Fruit fly (Drosophila melanogaster) whole organism, wandering third instar larva: ENCODE measurements around the gene CG42526.

Source experiments
- Abd-B ChIP-seq: fragments of >200 bp; optimal IDR thresholded peaks from 2 replicates; lab custom pipeline; 2017; ENCODE audit warnings: missing biosample characterization, missing genetic modification characterization
- CG32264 ChIP-seq: fragments of 200-800 bp; sonication (Bioruptor generic); optimal IDR thresholded peaks from 2 replicates; lab custom pipeline; 2016; ENCODE audit warnings: missing biosample characterization, missing genetic modification characterization
- CG9705 ChIP-seq: fragments of 200-800 bp; sonication (Bioruptor generic); optimal IDR thresholded peaks from 2 replicates; lab custom pipeline; 2018; ENCODE audit warnings: missing biosample characterization, mild to moderate bottlenecking, missing genetic modification characterization
- CrebA ChIP-seq: fragments of 200-800 bp; sonication (Bioruptor generic); optimal IDR thresholded peaks from 2 replicates; lab custom pipeline; 2016; ENCODE audit warnings: missing biosample characterization, mild to moderate bottlenecking, missing genetic modification characterization, borderline replicate concordance
- Dfd ChIP-seq: fragments of >200 bp; optimal IDR thresholded peaks from 2 replicates; lab custom pipeline; 2017; ENCODE audit warnings: missing biosample characterization, missing genetic modification characterization
- Dif ChIP-seq: fragments of 200-275, 200-300 bp; sonication (Bioruptor generic); optimal IDR thresholded peaks from 2 replicates; lab custom pipeline; 2018; ENCODE audit warnings: missing biosample characterization, missing genetic modification characterization; ENCODE audit not compliant: partially characterized antibody
- GATAd ChIP-seq: sonication (Bioruptor generic); optimal IDR thresholded peaks from 2 replicates; lab custom pipeline; 2016; ENCODE audit warnings: missing biosample characterization, missing genetic modification characterization
- HLH106 ChIP-seq: fragments of 200-800 bp; optimal IDR thresholded peaks from 3 replicates; lab custom pipeline; 2019; ENCODE audit warnings: missing biosample characterization, mild to moderate bottlenecking, missing genetic modification characterization, moderate library complexity
- Hnf4 ChIP-seq: fragments of 200-800 bp; sonication (Bioruptor generic); optimal IDR thresholded peaks from 2 replicates; lab custom pipeline; 2016; ENCODE audit warnings: missing biosample characterization, mild to moderate bottlenecking, missing genetic modification characterization
- Hr78 ChIP-seq: fragments of >200 bp; optimal IDR thresholded peaks from 2 replicates; lab custom pipeline; 2017; ENCODE audit warnings: missing biosample characterization, missing genetic modification characterization
- Hr83 ChIP-seq: fragments of 200-300 bp; sonication (Bioruptor generic); optimal IDR thresholded peaks from 2 replicates; lab custom pipeline; 2016; ENCODE audit warnings: missing biosample characterization, mild to moderate bottlenecking, missing genetic modification characterization, moderate library complexity; ENCODE audit not compliant: poor library complexity, severe bottlenecking
- Jra ChIP-seq: sonication (Bioruptor generic); optimal IDR thresholded peaks from 2 replicates; lab custom pipeline; 2016; ENCODE audit warnings: missing biosample characterization, missing genetic modification characterization
- Mio ChIP-seq: sonication (Bioruptor generic); optimal IDR thresholded peaks from 2 replicates; lab custom pipeline; 2016; ENCODE audit warnings: missing biosample characterization, missing genetic modification characterization
- Myc ChIP-seq: fragments of >200 bp; optimal IDR thresholded peaks from 2 replicates; lab custom pipeline; 2017
- N ChIP-seq: fragments of >200 bp; optimal IDR thresholded peaks from 2 replicates; lab custom pipeline; 2018; ENCODE audit warnings: missing biosample characterization, missing external identifiers, missing genetic modification characterization
- OdsH ChIP-seq: fragments of 200-800 bp; sonication (Bioruptor generic); optimal IDR thresholded peaks from 2 replicates; lab custom pipeline; 2016; ENCODE audit warnings: missing biosample characterization, mild to moderate bottlenecking, missing genetic modification characterization
- Rel ChIP-seq, 2 experiments: fragments of 200-800 bp; sonication (Bioruptor generic) in 1 of 2; optimal IDR thresholded peaks; 2 replicates in 1 of 2; 3 replicates in 1 of 2; lab custom pipeline; 2016 to 2019; ENCODE audit warnings: mild to moderate bottlenecking in 2 of 2, missing biosample characterization in 2 of 2, missing genetic modification characterization in 2 of 2, moderate library complexity in 1 of 2
- Sp1 ChIP-seq: fragments of 200-800 bp; sonication (Bioruptor generic); optimal IDR thresholded peaks from 3 replicates; lab custom pipeline; 2019; ENCODE audit warnings: missing biosample characterization, mild to moderate bottlenecking, missing genetic modification characterization, moderate library complexity
- Vsx2 ChIP-seq: fragments of 200-300, 225-300 bp; sonication (Bioruptor generic); optimal IDR thresholded peaks from 2 replicates; lab custom pipeline; 2018; ENCODE audit warnings: missing biosample characterization, missing genetic modification characterization; ENCODE audit not compliant: partially characterized antibody
- br ChIP-seq: fragments of 200-800 bp; sonication (Bioruptor generic); optimal IDR thresholded peaks from 2 replicates; lab custom pipeline; 2016; ENCODE audit warnings: missing biosample characterization, missing genetic modification characterization
- brk ChIP-seq: fragments of 200-800 bp; sonication (Bioruptor generic); optimal IDR thresholded peaks from 2 replicates; lab custom pipeline; 2016; ENCODE audit warnings: missing biosample characterization, mild to moderate bottlenecking, missing genetic modification characterization
- dl ChIP-seq, 2 experiments: fragments of 175-275, 200-275 bp in 1 of 2; fragments of 200-275 bp in 1 of 2; sonication (Bioruptor generic); optimal IDR thresholded peaks; lab custom pipeline; 2018; ENCODE audit warnings: mild to moderate bottlenecking in 2 of 2, missing biosample characterization in 2 of 2, missing genetic modification characterization in 2 of 2, moderate library complexity in 2 of 2; ENCODE audit not compliant: partially characterized antibody in 2 of 2, insufficient read depth in 1 of 2
- dmrt93B ChIP-seq: fragments of 200-800 bp; sonication (Bioruptor generic); optimal IDR thresholded peaks from 2 replicates; lab custom pipeline; 2018; ENCODE audit warnings: missing biosample characterization, mild to moderate bottlenecking, missing genetic modification characterization
- dsf ChIP-seq: sonication (Bioruptor generic); optimal IDR thresholded peaks from 2 replicates; lab custom pipeline; 2016; ENCODE audit warnings: missing biosample characterization, missing genetic modification characterization, borderline replicate concordance
- foxo ChIP-seq, 2 experiments: fragments of 200-800 bp; sonication (Bioruptor generic); optimal IDR thresholded peaks; 2 replicates in 1 of 2; 3 replicates in 1 of 2; lab custom pipeline; 2016 to 2017; ENCODE audit warnings: missing biosample characterization in 2 of 2, missing genetic modification characterization in 2 of 2
- fru ChIP-seq: fragments of 200-800 bp; sonication (Bioruptor generic); optimal IDR thresholded peaks from 3 replicates; lab custom pipeline; 2016; ENCODE audit warnings: missing biosample characterization, mild to moderate bottlenecking, missing genetic modification characterization
- h ChIP-seq: fragments of 200-800 bp; sonication (Bioruptor generic); optimal IDR thresholded peaks from 3 replicates; lab custom pipeline; 2016; ENCODE audit warnings: missing biosample characterization, mild to moderate bottlenecking, missing genetic modification characterization
- jim ChIP-seq: fragments of 175-275, 200-325 bp; sonication (Bioruptor generic); optimal IDR thresholded peaks from 2 replicates; lab custom pipeline; 2016; ENCODE audit warnings: missing biosample characterization, mild to moderate bottlenecking, missing genetic modification characterization
- lola ChIP-seq: fragments of >200 bp; optimal IDR thresholded peaks from 2 replicates; lab custom pipeline; 2017; ENCODE audit warnings: missing biosample characterization, missing genetic modification characterization
- pan ChIP-seq: fragments of >200 bp; optimal IDR thresholded peaks from 2 replicates; lab custom pipeline; 2017
- psq ChIP-seq: fragments of 200-800 bp; sonication (Bioruptor generic); optimal IDR thresholded peaks from 3 replicates; lab custom pipeline; 2017; ENCODE audit warnings: missing biosample characterization, mild to moderate bottlenecking, missing genetic modification characterization, moderate library complexity
- rgr ChIP-seq: fragments of 200-800 bp; sonication (Bioruptor generic); optimal IDR thresholded peaks from 3 replicates; lab custom pipeline; 2016; ENCODE audit warnings: missing biosample characterization, mild to moderate bottlenecking, missing genetic modification characterization
- sage ChIP-seq: fragments of 200-800 bp; sonication (Bioruptor generic); optimal IDR thresholded peaks from 2 replicates; lab custom pipeline; 2016; ENCODE audit warnings: missing biosample characterization, mild to moderate bottlenecking, missing genetic modification characterization
- sv ChIP-seq: fragments of 200-800 bp; sonication (Bioruptor generic); optimal IDR thresholded peaks from 3 replicates; lab custom pipeline; 2016; ENCODE audit warnings: missing biosample characterization, missing genetic modification characterization
- tai ChIP-seq: sonication (Bioruptor generic); optimal IDR thresholded peaks from 2 replicates; lab custom pipeline; 2016; ENCODE audit warnings: missing biosample characterization, missing genetic modification characterization
- usp ChIP-seq: fragments of >200 bp; optimal IDR thresholded peaks from 2 replicates; lab custom pipeline; 2017; ENCODE audit warnings: missing biosample characterization, missing genetic modification characterization
- woc ChIP-seq: sonication (Bioruptor generic); optimal IDR thresholded peaks from 2 replicates; lab custom pipeline; 2016; ENCODE audit warnings: missing biosample characterization, mild to moderate bottlenecking, missing genetic modification characterization

Gene CG42526

DNA sequence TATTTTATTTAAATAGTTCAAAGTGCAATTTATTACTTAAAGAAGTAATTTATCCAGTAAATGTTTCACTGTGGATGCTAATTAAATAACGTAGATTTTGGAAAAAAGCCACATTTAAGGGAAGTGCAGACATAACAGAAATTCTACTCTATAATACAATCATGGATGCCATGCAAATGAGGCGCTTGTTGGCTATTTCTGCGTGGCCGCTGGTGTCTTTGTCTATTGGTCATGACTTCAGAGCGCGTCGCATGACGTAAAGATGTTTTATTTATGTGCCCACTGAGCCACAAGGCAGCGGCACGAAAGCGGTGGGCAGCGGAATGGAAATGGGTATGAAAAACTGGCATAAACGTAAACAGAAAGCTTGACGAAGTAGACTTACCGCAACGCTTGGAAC is 9.4 kb downstream of the CG42526 start:
- TF ChIP-seq woc = no peak
- no peak for TF ChIP-seq Vsx2 (GFP tag; lab: Kevin White, UChicago)
- TF ChIP-seq Mio = no peak
- TF ChIP-seq jim (GFP tag; lab: Kevin White, UChicago) = no peak
- no peak for TF ChIP-seq psq
- TF ChIP-seq Abd-B (GFP tag; lab: Kevin White, UChicago) = no peak
- TF ChIP-seq Dif (GFP tag; lab: Kevin White, UChicago) = no peak
- no peak for TF ChIP-seq Rel (GFP tag; optimal IDR thresholded peaks at IDR 0.05; lab: Kevin White, UChicago)
- no peak for TF ChIP-seq Rel (tag; optimal IDR thresholded peaks at IDR 0.05; lab: Kevin White, UChicago)
- no peak for TF ChIP-seq rgr (GFP tag; lab: Kevin White, UChicago)
- no peak for TF ChIP-seq pan (lab: Kevin White, UChicago)
- no peak for TF ChIP-seq fru
- TF ChIP-seq sage (GFP tag; lab: Kevin White, UChicago) = no peak
- no peak for TF ChIP-seq HLH106 (tag; lab: Kevin White, UChicago)
- TF ChIP-seq dl (GFP tag; optimal IDR thresholded peaks at IDR 0.05; lab: Kevin White, UChicago; ENCODE audit: insufficient read depth in 1 of 2, partially characterized antibody in 2 of 2) = no peak
- TF ChIP-seq OdsH (GFP tag; lab: Kevin White, UChicago) = no peak

DNA sequence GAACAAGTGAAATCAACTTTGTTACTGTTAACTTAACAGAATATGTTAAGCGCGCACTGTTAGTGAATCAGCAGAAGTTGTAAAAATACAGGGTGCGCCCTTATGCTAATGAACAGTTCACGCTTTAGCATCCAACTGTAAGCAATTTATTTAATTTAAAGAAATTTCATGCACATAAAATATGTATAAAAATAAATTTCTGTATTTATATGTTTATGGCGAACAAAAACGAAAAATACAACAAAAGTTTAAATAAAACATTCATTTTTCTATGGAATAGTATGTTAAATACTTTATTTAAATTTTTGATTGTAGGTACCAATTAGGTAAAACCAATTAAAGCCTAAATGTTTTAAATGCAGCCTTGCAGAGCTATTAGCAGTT is 10.7 kb downstream of the CG42526 start:
- TF ChIP-seq Dfd (GFP tag; lab: Kevin White, UChicago) (no peak), Sp1 (peak; percentile 4), brk (GFP tag; lab: Kevin White, UChicago) (peak; percentile 62), rgr (GFP tag; lab: Kevin White, UChicago) (no peak), dsf (no peak), tai (GFP tag; lab: Kevin White, UChicago) (no peak), dl (GFP tag; optimal IDR thresholded peaks at IDR 0.05; lab: Kevin White, UChicago; ENCODE audit: insufficient read depth in 1 of 2, partially characterized antibody in 2 of 2) (no peak), br (GFP tag; lab: Kevin White, UChicago) (no peak), foxo (GFP tag; optimal IDR thresholded peaks at IDR 0.05; lab: Kevin White, UChicago) (peak in 1 of 2 experiments; percentile 14), Mio (no peak), lola (GFP tag; lab: Kevin White, UChicago) (no peak), OdsH (GFP tag; lab: Kevin White, UChicago) (peak; percentile 8), sage (GFP tag; lab: Kevin White, UChicago) (peak; percentile 8)
- TF ChIP-seq, all 38 proteins: peak for 5

DNA sequence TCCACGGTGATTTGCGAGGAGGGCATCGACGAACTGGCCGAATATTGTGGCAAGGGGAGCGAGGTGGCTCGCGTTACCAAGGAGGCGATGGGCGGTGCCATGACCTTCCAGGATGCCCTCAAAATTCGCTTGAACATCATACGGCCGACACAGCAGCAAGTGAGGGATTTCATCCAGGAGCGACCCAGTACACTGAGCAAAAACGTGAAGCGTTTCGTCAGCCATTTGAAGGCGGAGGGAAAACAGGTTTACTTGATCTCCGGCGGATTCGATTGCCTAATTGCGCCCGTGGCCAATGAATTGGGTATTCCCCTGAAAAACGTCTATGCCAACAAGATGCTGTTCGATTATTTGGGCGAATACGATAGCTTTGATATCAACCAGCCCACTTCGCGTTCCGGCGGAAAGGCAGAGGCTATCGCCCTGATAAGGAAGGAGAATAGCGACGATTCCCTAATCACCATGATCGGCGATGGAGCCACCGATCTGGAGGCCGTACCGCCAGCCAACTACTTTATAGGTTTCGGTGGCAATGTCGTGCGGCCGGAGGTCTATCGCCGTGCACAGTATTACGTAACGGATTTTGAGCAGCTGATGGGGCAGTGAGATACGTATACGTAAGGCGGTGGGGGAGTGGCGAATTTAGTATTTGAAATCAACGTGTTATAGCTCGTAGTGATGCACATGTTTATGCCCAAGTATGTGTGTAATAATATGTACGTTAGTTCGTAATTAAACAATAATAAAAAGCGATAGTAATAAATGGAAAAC is 11.3 kb downstream of the CG42526 start:
- no peak for TF ChIP-seq Rel (GFP tag; optimal IDR thresholded peaks at IDR 0.05; lab: Kevin White, UChicago)
- TF ChIP-seq Rel (tag; optimal IDR thresholded peaks at IDR 0.05; lab: Kevin White, UChicago) = peak; percentile 76
- TF ChIP-seq dl (GFP tag; optimal IDR thresholded peaks at IDR 0.05; lab: Kevin White, UChicago; ENCODE audit: insufficient read depth in 1 of 2, partially characterized antibody in 2 of 2) = no peak
- TF ChIP-seq, all 38 proteins: peak for 1

DNA sequence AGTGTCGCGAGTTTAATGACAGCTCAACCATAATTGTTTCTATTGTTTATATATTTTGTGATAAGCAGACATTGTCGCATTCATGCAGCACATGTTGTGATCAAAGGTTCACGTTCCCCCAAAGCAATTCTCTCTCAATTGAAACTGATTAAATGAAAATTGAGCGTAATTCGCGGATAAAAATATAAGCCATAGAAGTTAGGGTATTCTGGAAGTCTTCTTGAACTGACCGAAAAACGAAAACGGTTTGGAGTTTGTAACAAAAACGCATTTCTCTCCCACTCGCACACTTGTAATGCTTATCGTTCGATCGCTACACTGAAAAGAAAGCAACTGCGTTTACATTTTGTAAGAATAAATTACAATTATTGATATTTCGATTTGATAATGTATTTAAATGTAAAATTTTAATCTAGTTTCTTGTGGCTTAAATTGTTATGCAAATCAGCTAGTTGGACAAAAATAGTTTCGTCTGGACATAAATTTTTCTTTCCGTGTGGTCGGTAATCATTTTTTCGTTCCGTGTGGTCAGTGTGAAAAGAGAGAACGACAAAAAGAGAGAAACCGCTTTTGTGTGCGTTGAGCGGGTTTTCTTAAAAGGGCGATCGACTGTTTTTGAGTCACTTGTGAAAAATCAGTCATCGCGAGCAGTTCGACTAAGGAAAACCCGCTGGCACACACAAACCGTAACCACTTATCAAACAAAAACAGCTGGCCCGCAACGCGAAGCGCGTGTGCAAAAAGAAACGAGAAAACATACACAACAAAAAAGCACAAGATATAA is 12.4 kb downstream of the CG42526 start, which contains the start of gene aay:
TSS of gene aay (plus strand) at position 618 of the 784 bp plus-strand sequence.
- TF ChIP-seq HLH106 (tag; lab: Kevin White, UChicago) (peak; percentile 98), Abd-B (GFP tag; lab: Kevin White, UChicago) (no peak), rgr (GFP tag; lab: Kevin White, UChicago) (peak; percentile 99), Jra (peak; percentile 97), Dfd (GFP tag; lab: Kevin White, UChicago) (peak; percentile 94), h (GFP tag; lab: Kevin White, UChicago) (peak; percentile 99), sv (GFP tag; lab: Kevin White, UChicago) (peak; percentile 98), jim (GFP tag; lab: Kevin White, UChicago) (no peak), br (GFP tag; lab: Kevin White, UChicago) (peak; percentile 99), Mio (peak; percentile 76), tai (GFP tag; lab: Kevin White, UChicago) (peak; percentile 92), GATAd (GFP tag; lab: Kevin White, UChicago) (peak; percentile 90), N (GFP tag; lab: Kevin White, UChicago) (no peak), Sp1 (peak; percentile 98), CG9705 (GFP tag; lab: Kevin White, UChicago) (peak; percentile 95), usp (GFP tag; lab: Kevin White, UChicago) (no peak), psq (peak; percentile 97), Hr78 (GFP tag; lab: Kevin White, UChicago) (no peak), lola (GFP tag; lab: Kevin White, UChicago) (no peak), fru (peak; percentile 99), CG32264 (GFP tag; lab: Kevin White, UChicago) (peak; percentile 98), dmrt93B (GFP tag; lab: Kevin White, UChicago) (peak; percentile 95), Hr83 (GFP tag; lab: Kevin White, UChicago) (no peak), dsf (peak; percentile 93), woc (peak; percentile 95), Rel (GFP tag; optimal IDR thresholded peaks at IDR 0.05; lab: Kevin White, UChicago) (peak; percentile 96), Rel (tag; optimal IDR thresholded peaks at IDR 0.05; lab: Kevin White, UChicago) (peak; percentile 82), Myc (lab: Kevin White, UChicago) (no peak), CrebA (GFP tag; lab: Kevin White, UChicago) (no peak), Hnf4 (GFP tag; lab: Kevin White, UChicago) (peak; percentile 96), sage (GFP tag; lab: Kevin White, UChicago) (peak; percentile 97)
